Fruit fly (Drosophila melanogaster): ENCODE results near the gene Mnr.

DNA sequence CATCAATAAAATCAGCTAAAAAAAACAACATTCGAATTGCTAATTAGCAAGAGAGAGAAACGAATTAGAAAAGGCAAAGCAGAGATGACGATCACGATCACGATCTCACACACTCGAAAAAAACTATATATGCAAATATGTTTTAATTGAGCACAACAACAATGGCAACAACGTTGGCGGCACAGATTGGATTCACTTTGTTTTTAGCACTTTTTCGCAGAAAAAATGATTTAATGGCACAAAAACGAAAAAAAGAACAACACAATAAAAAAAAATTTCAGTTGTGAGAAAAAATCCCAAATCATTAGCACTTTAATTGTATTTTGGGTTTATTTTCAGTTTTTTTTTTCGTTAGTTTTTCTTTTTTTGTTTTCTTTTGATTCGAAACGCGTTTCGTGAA, 342 bp downstream of the Mnr start:
- TF ChIP-seq zen2 (GFP tag; IDR thresholded peaks at IDR 0.05; ENCODE audit: partially characterized antibody): no peak
- no peak for TF ChIP-seq CG10274 (GFP tag; optimal IDR thresholded peaks at IDR 0.05)
- no peak for TF ChIP-seq Camta (GFP tag; optimal IDR thresholded peaks at IDR 0.05)
- no peak; the same call in 1 of the 2 replicates for TF ChIP-seq lmd (GFP tag; IDR thresholded peaks at IDR 0.05)
- no peak for TF ChIP-seq Ravus (GFP tag; IDR thresholded peaks at IDR 0.05)
- TF ChIP-seq chinmo (GFP tag; IDR thresholded peaks at IDR 0.05; ENCODE audit: partially characterized antibody): no peak
- TF ChIP-seq Myb (GFP tag; optimal IDR thresholded peaks at IDR 0.05): no peak

Measured in whole organism, embryonic.